Worm (Caenorhabditis elegans): ENCODE measurements around the gene unc-58.

unc-58 gene

DNA sequence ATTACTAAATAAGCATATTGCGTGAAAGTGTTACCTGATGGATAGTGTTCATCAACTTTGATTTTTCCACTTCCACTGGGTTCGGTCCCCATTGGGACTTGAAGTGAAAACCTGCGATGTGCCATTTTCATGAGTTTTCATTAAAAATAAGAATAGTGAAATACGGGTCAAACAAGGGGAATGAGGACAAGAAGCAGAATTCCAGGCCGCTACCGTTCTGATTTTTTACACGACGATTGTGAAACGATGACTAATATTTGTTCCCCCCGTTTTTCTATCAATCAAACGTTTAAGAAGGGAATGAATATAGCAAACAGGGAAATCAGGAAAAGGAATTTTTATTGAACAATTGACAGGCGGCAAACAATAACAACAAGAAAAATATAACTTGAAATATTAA lies 63.3 kb downstream of the unc-58 start, which contains the start of gene mlck-1:
Gene mlck-1 (minus strand): TSS at position 101 of the 400 bp plus-strand sequence.
- TF ChIP-seq zag-1 (tag; optimal IDR thresholded peaks at IDR 0.05) (no peak), ceh-63 (GFP tag; optimal IDR thresholded peaks at IDR 0.05) (no peak), lin-14 (GFP tag; optimal IDR thresholded peaks at IDR 0.05) (no peak), nhr-47 (tag; optimal IDR thresholded peaks at IDR 0.05) (no peak), fkh-10 (GFP tag; optimal IDR thresholded peaks at IDR 0.05) (no peak), mdl-1 (tag; optimal IDR thresholded peaks at IDR 0.05) (no peak)

- TF ChIP-seq nhr-71 (tag; optimal IDR thresholded peaks at IDR 0.05): peak; percentile 38
- TF ChIP-seq efl-1 (optimal IDR thresholded peaks at IDR 0.05): no peak
- TF ChIP-seq efl-1 (GFP tag; optimal IDR thresholded peaks at IDR 0.05 in 1 of 2): peak in 1 of 2 experiments; percentile 23
- TF ChIP-seq lin-14 (GFP tag; optimal IDR thresholded peaks at IDR 0.05): peak; percentile 81
- TF ChIP-seq nhr-28 (tag; optimal IDR thresholded peaks at IDR 0.05): no peak
- TF ChIP-seq unc-130 (tag; optimal IDR thresholded peaks at IDR 0.05): peak; percentile 40
- TF ChIP-seq rnt-1 (tag; optimal IDR thresholded peaks at IDR 0.05): peak; percentile 78
- no peak for TF ChIP-seq unc-30 (tag; optimal IDR thresholded peaks at IDR 0.05)
- TF ChIP-seq pax-3 (tag; optimal IDR thresholded peaks at IDR 0.05): no peak
- peak; percentile 36 for TF ChIP-seq blmp-1 (tag; optimal IDR thresholded peaks at IDR 0.05)
Measured at ce11 chrX:10068468-10068867, 64.5 kb downstream of the unc-58 start.

DNA sequence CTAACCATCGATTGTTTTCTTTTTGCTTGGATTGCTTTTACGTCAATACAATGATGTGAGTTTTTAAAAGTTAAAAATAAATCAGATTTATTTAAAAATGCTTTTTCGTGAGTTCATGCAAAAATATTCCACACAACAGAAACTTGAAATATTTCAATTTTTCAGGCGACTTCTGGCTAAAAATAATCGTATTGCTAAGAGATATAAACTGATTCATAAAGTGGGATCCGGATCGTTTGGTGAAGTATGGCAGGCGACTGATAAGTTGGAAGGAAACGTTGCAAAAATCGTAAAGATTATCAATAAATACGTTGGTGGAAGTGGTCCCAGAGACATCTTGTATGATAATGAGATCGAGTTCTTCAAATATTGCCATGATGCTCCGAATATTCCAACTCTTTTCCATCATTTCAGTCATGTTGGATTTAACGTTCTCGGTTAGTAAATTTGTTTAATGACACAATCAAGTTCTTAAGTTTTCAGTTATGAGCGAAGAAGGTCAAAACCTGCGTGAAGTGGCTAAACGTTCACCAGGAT lies 72.4 kb downstream of the unc-58 start, which contains the start of gene ZC373.3:
Gene ZC373.3 (plus strand): TSS at position 51 of the 537 bp plus-strand sequence.
- no peak for TF ChIP-seq ets-5 (GFP tag; IDR thresholded peaks at IDR 0.05)
- TF ChIP-seq egl-13 (tag; optimal IDR thresholded peaks at IDR 0.05): no peak
- no peak for TF ChIP-seq snpc-4 (tag; optimal IDR thresholded peaks at IDR 0.05)
- TF ChIP-seq sup-37 (GFP tag; optimal IDR thresholded peaks at IDR 0.05): no peak
- no peak for TF ChIP-seq efl-3 (GFP tag; optimal IDR thresholded peaks at IDR 0.05)
- no peak for TF ChIP-seq unc-130 (tag; optimal IDR thresholded peaks at IDR 0.05)
- TF ChIP-seq nhr-19 (GFP tag; conservative IDR thresholded peaks at IDR 0.05): no peak
- TF ChIP-seq ztf-11 (tag; optimal IDR thresholded peaks at IDR 0.05): no peak

ce11 chrX:10058332-10058731 lies 74.7 kb downstream of the unc-58 start, which contains the start of gene ZC373.2:
ZC373.2 (minus strand) TSS chrX:10058432.
- TF ChIP-seq ztf-4 (tag; optimal IDR thresholded peaks at IDR 0.05) (no peak), grh-1 (GFP tag; IDR thresholded peaks at IDR 0.05) (no peak), lin-14 (GFP tag; optimal IDR thresholded peaks at IDR 0.05) (no peak), ceh-63 (GFP tag; optimal IDR thresholded peaks at IDR 0.05) (no peak), F16B12.6 (tag; optimal IDR thresholded peaks at IDR 0.05) (no peak)

Data from whole organism, L1 larva.